Fruit fly (Drosophila melanogaster) whole organism, adult: ENCODE measurements around the gene CG1896.

Source experiments
- CG11617 ChIP-seq: fragments of 200-800 bp; sonication (Bioruptor generic); optimal IDR thresholded peaks from 2 replicates; lab custom pipeline; 2017; ENCODE audit warnings: mild to moderate bottlenecking, missing biosample characterization, missing genetic modification reagents, missing genetic modification characterization
- CG12768 ChIP-seq: fragments of 200-800 bp; sonication (Bioruptor generic); optimal IDR thresholded peaks from 2 replicates; lab custom pipeline; 2017; ENCODE audit warnings: missing biosample characterization, missing genetic modification characterization, mild to moderate bottlenecking, moderate library complexity, missing genetic modification reagents
- CG14711 ChIP-seq: fragments of 200-800 bp; sonication (Bioruptor generic); optimal IDR thresholded peaks from 2 replicates; lab custom pipeline; 2018; ENCODE audit warnings: missing biosample characterization, mild to moderate bottlenecking, missing genetic modification characterization, moderate library complexity
- CG1620 ChIP-seq: fragments of 200-800 bp; sonication (Bioruptor generic); optimal IDR thresholded peaks from 2 replicates; lab custom pipeline; 2016; ENCODE audit warnings: missing biosample characterization, missing genetic modification characterization
- CG33017 ChIP-seq: fragments of 200-800 bp; sonication (Bioruptor generic); optimal IDR thresholded peaks from 2 replicates; lab custom pipeline; 2018; ENCODE audit warnings: missing biosample characterization, mild to moderate bottlenecking, missing genetic modification characterization, moderate library complexity
- CG5204 ChIP-seq: fragments of 200-800 bp; sonication (Bioruptor generic); optimal IDR thresholded peaks from 2 replicates; lab custom pipeline; 2016; ENCODE audit warnings: missing biosample characterization, missing genetic modification characterization
- CG7045 ChIP-seq: fragments of 200-800 bp; sonication (Bioruptor generic); optimal IDR thresholded peaks from 2 replicates; lab custom pipeline; 2017; ENCODE audit warnings: missing biosample characterization, mild to moderate bottlenecking, missing genetic modification characterization
- CG7101 ChIP-seq: fragments of 200-800 bp; sonication (Bioruptor generic); optimal IDR thresholded peaks from 2 replicates; lab custom pipeline; 2018; ENCODE audit warnings: missing biosample characterization, mild to moderate bottlenecking, missing genetic modification characterization, moderate library complexity
- Clk ChIP-seq: fragments of 200-800 bp; sonication (Bioruptor generic); optimal IDR thresholded peaks from 2 replicates; lab custom pipeline; 2017; ENCODE audit warnings: missing biosample characterization, missing genetic modification characterization
- Crg-1 ChIP-seq: fragments of 200-800 bp; sonication (Bioruptor generic); optimal IDR thresholded peaks from 2 replicates; lab custom pipeline; 2016; ENCODE audit warnings: missing biosample characterization, missing genetic modification characterization
- Hr96 ChIP-seq: fragments of 200-800 bp; sonication (Bioruptor generic); optimal IDR thresholded peaks from 2 replicates; lab custom pipeline; 2016; ENCODE audit warnings: missing biosample characterization, missing genetic modification characterization
- Mnt ChIP-seq: fragments of 200-800 bp; sonication (Bioruptor generic); optimal IDR thresholded peaks from 2 replicates; lab custom pipeline; 2016; ENCODE audit warnings: missing biosample characterization, mild to moderate bottlenecking, missing genetic modification characterization
- bab1 ChIP-seq: fragments of 200-800 bp; sonication (Bioruptor generic); optimal IDR thresholded peaks from 3 replicates; lab custom pipeline; 2019; ENCODE audit warnings: missing biosample characterization, mild to moderate bottlenecking, missing genetic modification characterization, moderate library complexity
- cic ChIP-seq: fragments of 200-800 bp; sonication (Bioruptor generic); optimal IDR thresholded peaks from 2 replicates; lab custom pipeline; 2017; ENCODE audit warnings: missing biosample characterization, mild to moderate bottlenecking, missing genetic modification characterization, moderate library complexity
- cnc ChIP-seq, 2 experiments: fragments of >200 bp; optimal IDR thresholded peaks; 2 replicates each; lab custom pipeline; 2017
- kay ChIP-seq: fragments of 200-800 bp; sonication (Bioruptor generic); peaks from one replicate; lab custom pipeline; 2016; ENCODE audit warnings: missing biosample characterization, missing genetic modification characterization, borderline replicate concordance
- ovo ChIP-seq: fragments of 200-800 bp; sonication (Bioruptor generic); optimal IDR thresholded peaks from 2 replicates; lab custom pipeline; 2016; ENCODE audit warnings: missing biosample characterization, missing genetic modification characterization
- pad ChIP-seq: fragments of 200-800 bp; sonication (Bioruptor generic); optimal IDR thresholded peaks from 3 replicates; lab custom pipeline; 2017; ENCODE audit warnings: missing biosample characterization, missing genetic modification characterization, mild to moderate bottlenecking, moderate library complexity, missing genetic modification reagents
- tj ChIP-seq: fragments of 200-800 bp; sonication (Bioruptor generic); optimal IDR thresholded peaks from 3 replicates; lab custom pipeline; 2017; ENCODE audit warnings: missing biosample characterization, mild to moderate bottlenecking, missing genetic modification characterization, moderate library complexity
- toe ChIP-seq: fragments of 200-800 bp; sonication (Bioruptor generic); optimal IDR thresholded peaks from 2 replicates; lab custom pipeline; 2016; ENCODE audit warnings: missing biosample characterization, missing genetic modification characterization

CG1896 gene

DNA sequence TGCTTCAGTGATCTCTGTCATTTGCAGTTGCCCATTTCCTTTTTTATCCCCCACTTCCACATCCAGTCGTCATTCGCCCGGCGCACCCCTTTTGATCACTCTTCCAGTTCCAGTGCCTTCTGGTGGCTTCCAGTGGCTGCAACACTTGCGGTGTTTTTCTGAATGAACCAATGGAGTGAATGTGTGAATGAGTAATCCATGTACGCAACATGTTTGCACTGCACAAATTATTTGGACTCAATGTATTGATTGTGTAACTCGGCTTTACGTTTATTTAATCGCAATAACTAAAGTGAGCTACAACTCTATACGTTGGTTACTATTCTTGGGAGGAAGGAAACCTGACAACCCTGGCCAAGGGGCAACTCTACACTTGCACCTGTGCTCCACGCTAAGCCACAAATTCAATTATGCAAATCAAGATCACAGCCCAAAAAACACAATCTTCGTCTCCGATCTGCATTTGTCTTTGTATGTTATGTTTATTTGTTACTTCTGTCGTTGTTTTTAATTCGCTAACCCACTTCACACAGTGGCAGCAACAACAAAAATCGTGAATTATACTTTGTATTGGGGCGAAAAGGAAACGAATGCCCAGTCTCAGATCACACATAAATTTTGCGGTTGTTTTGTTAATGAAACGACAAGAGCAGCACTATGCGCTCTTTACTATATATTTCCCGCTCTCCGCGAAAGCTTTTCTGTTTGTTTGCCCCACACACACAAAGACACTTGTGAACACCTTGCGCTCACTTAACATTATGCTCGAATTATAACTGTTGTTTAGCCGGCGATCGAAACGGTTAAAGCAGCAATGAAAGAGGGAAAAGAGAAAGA is 29.0 kb upstream of the CG1896 start:
- TF ChIP-seq CG14711 (tag; lab: Kevin White, UChicago) (peak; percentile 63), cic (GFP tag; lab: Kevin White, UChicago) (peak; percentile 8), kay (GFP tag; lab: Kevin White, UChicago) (peak; percentile 94), ovo (GFP tag; lab: Kevin White, UChicago) (peak; percentile 71), pad (GFP tag; lab: Kevin White, UChicago) (peak; percentile 86), CG7045 (no peak), CG12768 (no peak)

DNA sequence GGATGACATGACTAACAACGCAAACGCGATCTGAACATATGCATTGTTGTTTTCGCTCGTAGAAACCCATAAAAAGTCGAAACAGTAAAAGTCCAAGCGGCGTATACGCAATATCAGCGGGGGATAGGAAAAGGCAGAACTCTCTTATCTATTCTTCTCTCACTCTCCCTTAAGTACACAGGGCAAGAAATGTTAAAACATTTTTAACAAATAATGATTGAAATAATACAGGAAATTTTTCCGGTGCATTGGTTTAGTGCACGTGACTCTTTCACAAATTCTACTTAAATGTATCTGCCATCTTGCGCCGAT is 28.4 kb upstream of the CG1896 start:
- TF ChIP-seq cic (GFP tag; lab: Kevin White, UChicago): no peak
- peak; percentile 3 for TF ChIP-seq CG11617 (GFP tag; lab: Kevin White, UChicago)
- peak; percentile 72 for TF ChIP-seq kay (GFP tag; lab: Kevin White, UChicago)

DNA sequence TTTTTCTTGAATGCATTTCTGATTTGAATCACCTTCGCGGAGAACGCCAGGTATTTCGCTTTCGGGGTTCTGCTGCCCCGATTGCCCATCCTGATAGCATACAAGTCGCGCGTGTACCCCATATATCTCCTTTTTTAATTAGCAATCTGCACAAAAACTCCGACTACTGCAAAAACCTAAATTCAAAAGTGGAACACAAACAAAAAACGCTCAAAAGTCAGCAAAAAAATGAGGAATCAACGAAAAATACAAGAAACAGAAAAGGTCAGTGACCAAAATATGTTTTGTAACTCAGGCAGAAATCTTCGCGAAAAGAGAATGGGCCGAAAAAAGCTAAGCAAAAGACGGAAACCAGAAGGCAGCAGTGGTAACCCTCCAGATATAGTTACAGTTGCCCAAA is 27.8 kb upstream of the CG1896 start:
- TF ChIP-seq tj (GFP tag; lab: Kevin White, UChicago) (peak; percentile 95), cic (GFP tag; lab: Kevin White, UChicago) (no peak)

DNA sequence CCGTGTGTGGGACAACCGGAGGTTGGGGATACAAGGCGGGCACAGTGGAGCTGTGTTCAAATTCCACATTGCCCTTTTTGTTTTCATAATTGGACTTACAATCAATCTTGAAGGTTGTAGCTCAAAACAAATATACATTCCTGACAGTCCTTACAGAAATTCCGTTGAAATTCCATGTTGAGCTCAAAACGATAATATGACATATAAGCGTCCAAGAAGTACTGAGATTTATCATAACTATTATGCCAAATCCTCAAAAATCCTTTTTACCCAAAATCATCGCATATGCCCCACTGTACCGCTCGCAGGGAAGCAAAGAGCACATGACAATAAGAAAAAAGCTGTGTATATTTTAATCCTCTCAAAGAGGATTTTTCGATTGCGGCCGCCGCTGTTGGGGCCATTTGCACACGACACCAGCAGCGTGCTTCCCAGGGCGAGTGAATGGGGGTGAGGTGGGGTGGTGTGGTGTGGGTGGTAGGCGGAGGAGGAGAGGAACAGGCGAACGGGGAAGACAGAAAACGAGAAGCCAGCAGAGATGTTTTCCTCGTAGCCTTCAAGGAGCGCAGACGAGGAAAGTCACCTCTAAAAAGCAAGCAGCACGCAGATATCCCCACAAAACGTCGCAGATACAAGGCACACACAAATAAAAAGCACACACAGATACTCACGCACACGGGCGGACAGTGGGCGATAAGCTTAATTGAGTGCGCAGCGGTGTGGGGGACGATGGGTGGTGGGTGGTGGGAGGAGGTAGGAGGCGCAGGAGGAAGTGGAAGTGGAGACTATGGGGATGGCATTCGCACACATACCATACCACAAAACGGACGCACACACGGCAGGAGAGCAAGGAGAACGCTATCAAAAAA is 26.5 kb upstream of the CG1896 start:
- TF ChIP-seq ovo (GFP tag; lab: Kevin White, UChicago) (no peak), Crg-1 (GFP tag; lab: Kevin White, UChicago) (no peak), tj (GFP tag; lab: Kevin White, UChicago) (no peak), CG7101 (tag; lab: Kevin White, UChicago) (no peak), CG11617 (GFP tag; lab: Kevin White, UChicago) (no peak), CG5204 (GFP tag; lab: Kevin White, UChicago) (peak; percentile 60), Clk (GFP tag; lab: Kevin White, UChicago) (no peak), CG7045 (peak; percentile 15), toe (GFP tag; lab: Kevin White, UChicago) (peak; percentile 26), CG12768 (no peak), pad (GFP tag; lab: Kevin White, UChicago) (no peak), cnc (optimal IDR thresholded peaks at IDR 0.05; lab: Kevin White, UChicago) (no peak), cic (GFP tag; lab: Kevin White, UChicago) (no peak), CG14711 (tag; lab: Kevin White, UChicago) (no peak), Hr96 (GFP tag; lab: Kevin White, UChicago) (no peak), Mnt (GFP tag; lab: Kevin White, UChicago) (no peak), bab1 (no peak), CG1620 (no peak), CG33017 (peak; percentile 5), kay (GFP tag; lab: Kevin White, UChicago) (no peak)

DNA sequence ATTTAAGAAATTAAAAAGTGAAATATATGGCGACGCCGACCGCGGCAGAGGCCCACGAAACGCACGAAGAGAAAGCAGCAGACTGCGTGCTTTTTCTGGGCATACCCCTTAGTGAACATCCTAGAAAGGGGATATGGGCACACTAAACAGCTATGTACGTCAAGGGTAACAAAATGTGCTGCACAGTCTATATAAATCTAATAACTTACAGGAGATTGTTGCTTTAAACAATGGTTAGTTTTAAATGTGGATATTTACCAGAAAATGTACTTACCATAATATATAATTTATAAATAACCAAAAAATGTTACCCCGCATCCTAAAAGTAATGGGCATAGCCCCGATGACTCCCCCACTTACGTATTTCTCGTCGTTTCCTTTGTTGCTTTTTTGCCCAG is 25.9 kb upstream of the CG1896 start:
- TF ChIP-seq CG11617 (GFP tag; lab: Kevin White, UChicago): no peak

DNA sequence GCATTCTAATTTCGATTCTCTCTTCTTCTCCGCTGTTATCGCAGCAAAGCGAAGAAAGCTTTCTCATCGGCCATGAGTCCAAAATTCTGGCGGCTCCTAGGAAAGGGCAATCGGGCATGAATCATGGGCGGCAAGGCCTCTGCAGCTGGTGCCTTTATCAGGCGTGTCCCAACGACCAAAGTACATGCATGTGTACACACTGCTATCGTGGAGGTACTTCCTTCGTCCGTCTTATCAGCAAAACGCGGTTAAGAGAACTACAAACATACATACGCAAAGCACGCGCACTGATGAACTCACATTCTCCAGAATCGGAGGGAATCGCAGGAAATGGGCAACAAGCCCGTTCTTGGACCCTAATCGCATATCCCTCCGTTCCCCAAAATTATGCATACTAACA is 25.1 kb upstream of the CG1896 start:
- TF ChIP-seq toe (GFP tag; lab: Kevin White, UChicago) (no peak), CG5204 (GFP tag; lab: Kevin White, UChicago) (no peak), CG7045 (no peak), kay (GFP tag; lab: Kevin White, UChicago) (no peak), tj (GFP tag; lab: Kevin White, UChicago) (no peak), CG14711 (tag; lab: Kevin White, UChicago) (no peak), CG11617 (GFP tag; lab: Kevin White, UChicago) (no peak)

DNA sequence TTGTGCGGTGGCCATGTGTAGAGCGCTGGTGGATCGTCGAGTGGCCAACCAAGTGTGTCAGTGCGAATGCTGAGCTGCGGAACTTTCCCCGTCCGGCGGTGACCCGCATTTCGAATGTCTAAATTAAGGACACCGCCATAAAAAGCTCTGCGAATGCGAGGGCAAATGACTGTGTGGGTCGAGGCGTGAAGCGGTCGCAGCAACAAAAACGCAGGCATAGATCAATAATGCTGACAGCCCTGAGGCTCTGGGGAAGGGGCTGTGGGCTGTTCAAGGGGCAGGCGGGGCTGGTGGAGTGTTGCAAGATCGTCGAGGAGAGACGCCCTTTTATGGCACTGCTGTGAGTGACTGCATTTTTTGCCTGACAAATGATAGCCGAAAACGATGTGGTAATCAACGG is 24.6 kb upstream of the CG1896 start:
- no peak for TF ChIP-seq toe (GFP tag; lab: Kevin White, UChicago)
- TF ChIP-seq bab1: no peak
- TF ChIP-seq Mnt (GFP tag; lab: Kevin White, UChicago): no peak
- TF ChIP-seq cic (GFP tag; lab: Kevin White, UChicago): no peak
- no peak for TF ChIP-seq cnc (optimal IDR thresholded peaks at IDR 0.05; lab: Kevin White, UChicago)
- TF ChIP-seq CG1620: no peak
- TF ChIP-seq Clk (GFP tag; lab: Kevin White, UChicago): no peak
- TF ChIP-seq CG5204 (GFP tag; lab: Kevin White, UChicago): no peak
- no peak for TF ChIP-seq Hr96 (GFP tag; lab: Kevin White, UChicago)
- no peak for TF ChIP-seq ovo (GFP tag; lab: Kevin White, UChicago)
- no peak for TF ChIP-seq CG12768
